Worm (Caenorhabditis elegans): Measurements from ENCODE around the gene sucg-1.

- TF ChIP-seq flt-1 (GFP tag; IDR thresholded peaks at IDR 0.05) = no peak
- TF ChIP-seq ztf-29 (GFP tag; IDR thresholded peaks at IDR 0.05) = no peak
- TF ChIP-seq klf-2 (GFP tag; conservative IDR thresholded peaks at IDR 0.05) = no peak
These were observed 16.5 kb upstream of the sucg-1 start for ce11 chrIV:7712252-7712651.
